Worm (Caenorhabditis elegans) whole organism, L3 larva: Measurements from ENCODE around the gene K10C2.2.
A peak's percentile ranks its signal among the peaks of the same experiment; 100 is the strongest.

Experiments used
- elt-1 ChIP-seq: fragments of 150-350 bp; optimal IDR thresholded peaks from 2 replicates; lab custom pipeline; 2014; ENCODE audit warnings: missing biosample characterization, missing genetic modification characterization
- nhr-23 ChIP-seq: fragments of 150-350 bp; optimal IDR thresholded peaks from 2 replicates; lab custom pipeline; 2014; ENCODE audit warnings: missing biosample characterization, missing genetic modification reagents, missing genetic modification characterization
- nhr-25 ChIP-seq: sonication (generic microtip); optimal IDR thresholded peaks from 2 replicates; lab custom pipeline; 2017; ENCODE audit warnings: missing biosample characterization, missing genetic modification characterization
- pha-4 ChIP-seq: fragments of 150-350 bp; optimal IDR thresholded peaks from 2 replicates; lab custom pipeline; 2014; ENCODE audit warnings: missing biosample characterization, missing genetic modification reagents, missing genetic modification characterization
- pqm-1 ChIP-seq: fragments of 150-350 bp; optimal IDR thresholded peaks from 2 replicates; lab custom pipeline; 2017; ENCODE audit warnings: missing biosample characterization, missing genetic modification characterization, inconsistent platforms
- ztf-4 ChIP-seq: fragments of 150-350 bp; optimal IDR thresholded peaks from 2 replicates; lab custom pipeline; 2014; ENCODE audit warnings: missing biosample characterization, missing genetic modification characterization

Gene K10C2.2

ce11 chrX:6382930-6383329 lies 50.7 kb downstream of the K10C2.2 start:
- TF ChIP-seq pqm-1 (tag; lab: Kevin White, UChicago) = no peak
- peak; percentile 4 for TF ChIP-seq nhr-23
- TF ChIP-seq pha-4 = no peak
- no peak for TF ChIP-seq ztf-4 (tag; lab: Kevin White, UChicago)
- TF ChIP-seq elt-1 (tag; lab: Kevin White, UChicago) = peak; percentile 85
- peak; percentile 86 for TF ChIP-seq nhr-25 (tag; lab: Kevin White, UChicago)
